Fruit fly (Drosophila melanogaster): Measurements from ENCODE around the gene f-cup.

- no peak for TF ChIP-seq psq (optimal IDR thresholded peaks at IDR 0.05)
- TF ChIP-seq Sin3A (optimal IDR thresholded peaks at IDR 0.05) = no peak
Observed at dm6 chr3R:13709839-13710238, 9.2 kb upstream of the f-cup start, which contains the start of gene Argp.

All from Kc167 (cell line).